Fruit fly (Drosophila melanogaster) whole organism, pupa: Measurements from ENCODE around the gene Ir25a.

Experiments
- CG12605 ChIP-seq: fragments of 200-800 bp; sonication (Bioruptor generic); IDR thresholded peaks from 2 replicates; pipeline ENCODE4 v1.3.6; 2022; ENCODE audit warnings: missing biosample characterization, missing genetic modification characterization
- CG13204 ChIP-seq: fragments of 200-800 bp; sonication (Bioruptor generic); optimal IDR thresholded peaks from 2 replicates; lab custom pipeline; 2018; ENCODE audit warnings: missing biosample characterization, mild to moderate bottlenecking, missing genetic modification characterization, moderate library complexity
- CG14655 ChIP-seq: fragments of 200-800 bp; sonication (Bioruptor generic); optimal IDR thresholded peaks from 3 replicates; lab custom pipeline; 2017; ENCODE audit warnings: mild to moderate bottlenecking, missing biosample characterization, missing genetic modification reagents, missing genetic modification characterization
- CG32121 ChIP-seq: fragments of 200-800 bp; sonication (Bioruptor generic); IDR thresholded peaks from 2 replicates; pipeline ENCODE4 v1.3.6; 2022; ENCODE audit warnings: missing biosample characterization, missing genetic modification characterization
- CG34367 ChIP-seq: fragments of 200-800 bp; sonication (Bioruptor generic); optimal IDR thresholded peaks from 2 replicates; lab custom pipeline; 2018; ENCODE audit warnings: missing biosample characterization, mild to moderate bottlenecking, missing genetic modification characterization
- CG4496 ChIP-seq: fragments of 200-800 bp; sonication (Bioruptor generic); IDR thresholded peaks from 3 replicates; pipeline ENCODE4 v1.3.6; 2022; ENCODE audit warnings: missing biosample characterization, missing genetic modification characterization
- CG8301 ChIP-seq: fragments of 200-800 bp; sonication (Bioruptor generic); optimal IDR thresholded peaks from 2 replicates; lab custom pipeline; 2018; ENCODE audit warnings: missing biosample characterization, mild to moderate bottlenecking, missing genetic modification characterization
- CG9948 ChIP-seq: fragments of 200-800 bp; sonication (Bioruptor generic); optimal IDR thresholded peaks from 2 replicates; lab custom pipeline; 2018; ENCODE audit warnings: missing biosample characterization, mild to moderate bottlenecking, missing genetic modification characterization, moderate library complexity
- EcR ChIP-seq: fragments of 200-800 bp; sonication (Bioruptor generic); optimal IDR thresholded peaks from 3 replicates; lab custom pipeline; 2019; ENCODE audit warnings: missing biosample characterization, missing genetic modification characterization, mild to moderate bottlenecking, moderate library complexity, missing genetic modification reagents
- Pif1A ChIP-seq: fragments of 200-800 bp; sonication (Bioruptor generic); optimal IDR thresholded peaks from 3 replicates; lab custom pipeline; 2016; ENCODE audit warnings: missing biosample characterization, missing genetic modification characterization
- Pif1B ChIP-seq: fragments of 200-800 bp; sonication (Bioruptor generic); optimal IDR thresholded peaks from 3 replicates; lab custom pipeline; 2016; ENCODE audit warnings: missing biosample characterization, missing genetic modification characterization
- fd96Ca ChIP-seq: fragments of 200-800 bp; sonication (Bioruptor generic); IDR thresholded peaks from 3 replicates; pipeline ENCODE4 v1.3.6; 2022; ENCODE audit warnings: missing biosample characterization, missing genetic modification characterization
- rn ChIP-seq: fragments of 200-800 bp; sonication (Bioruptor generic); IDR thresholded peaks from 2 replicates; pipeline ENCODE4 v1.3.6; 2022; ENCODE audit warnings: missing biosample characterization, missing genetic modification characterization

dm6 chr2L:4812261-4813022 lies 22.7 kb downstream of the Ir25a start, which contains the start of gene CG15629:
- TF ChIP-seq CG32121 (GFP tag; lab: Robert Waterston, UW), result no peak
- no peak for TF ChIP-seq EcR (GFP tag; lab: Kevin White, UChicago)
- no peak for TF ChIP-seq CG34367
- TF ChIP-seq CG13204 (GFP tag; lab: Kevin White, UChicago), result no peak
- no peak for TF ChIP-seq CG9948 (tag; lab: Kevin White, UChicago)
- no peak for TF ChIP-seq Pif1B
- no peak for TF ChIP-seq CG14655 (GFP tag; lab: Kevin White, UChicago)
- TF ChIP-seq CG8301 (tag; lab: Kevin White, UChicago), result no peak
- no peak for TF ChIP-seq fd96Ca (GFP tag; lab: Robert Waterston, UW)
- TF ChIP-seq CG4496 (GFP tag; lab: Robert Waterston, UW), result no peak
- TF ChIP-seq rn, result no peak
- TF ChIP-seq CG12605 (GFP tag; lab: Robert Waterston, UW), result no peak
- no peak for TF ChIP-seq Pif1A (GFP tag; lab: Kevin White, UChicago)
